Worm (Caenorhabditis elegans) whole organism, L4 larva: ENCODE measurements around the gene M163.10.

Experiments used
- F37D6.2 ChIP-seq: sonication (generic microtip); optimal IDR thresholded peaks from 2 replicates; lab custom pipeline; 2016; ENCODE audit warnings: mild to moderate bottlenecking, missing genetic modification characterization, missing compliant biosample characterization
- T20F7.1 ChIP-seq: fragments of 200-800 bp; sonication (Bioruptor generic); optimal IDR thresholded peaks from 2 replicates; lab custom pipeline; 2018; ENCODE audit warnings: mild to moderate bottlenecking, missing genetic modification characterization, missing compliant biosample characterization
- T26A8.4 ChIP-seq: fragments of 200-800 bp; sonication (Bioruptor generic); IDR thresholded peaks from 2 replicates; pipeline ENCODE4 v1.3.6; 2022; ENCODE audit warnings: missing genetic modification characterization, missing compliant biosample characterization
- Y105C5A.15 ChIP-seq: fragments of 200-800 bp; sonication (Bioruptor generic); IDR thresholded peaks from 2 replicates; pipeline ENCODE4 v1.3.6; 2022; ENCODE audit warnings: missing genetic modification characterization, missing compliant biosample characterization
- Y5F2A.4 ChIP-seq: fragments of 200-800 bp; sonication (Bioruptor generic); optimal IDR thresholded peaks from 2 replicates; lab custom pipeline; 2018; ENCODE audit warnings: mild to moderate bottlenecking, missing genetic modification characterization, missing compliant biosample characterization
- Y75B8A.6 ChIP-seq: fragments of 200-800 bp; sonication (Bioruptor generic); IDR thresholded peaks from 2 replicates; pipeline ENCODE4 v1.3.6; 2022; ENCODE audit warnings: missing genetic modification reagents, missing genetic modification characterization, missing compliant biosample characterization
- ZK337.2 ChIP-seq: fragments of 200-800 bp; sonication (Bioruptor generic); IDR thresholded peaks from 2 replicates; pipeline ENCODE4 v1.3.6; 2022; ENCODE audit warnings: missing genetic modification reagents, missing genetic modification characterization, missing compliant biosample characterization
- ZK546.5 ChIP-seq, 2 experiments: sonication (generic microtip); optimal IDR thresholded peaks; 2 replicates each; lab custom pipeline; 2017; ENCODE audit warnings: missing biosample characterization in 2 of 2, missing genetic modification characterization in 2 of 2
- aly-2 ChIP-seq: sonication (generic microtip); optimal IDR thresholded peaks from 2 replicates; lab custom pipeline; 2018; ENCODE audit warnings: missing biosample characterization, missing genetic modification characterization
- ama-1 ChIP-seq: fragments of 150-350 bp; optimal IDR thresholded peaks from 2 replicates; lab custom pipeline; 2014; ENCODE audit warnings: inconsistent platforms, mixed read lengths
- arid-1 ChIP-seq: fragments of 200-800 bp; sonication (Bioruptor generic); conservative IDR thresholded peaks from 2 replicates; pipeline ENCODE4 v1.3.6; 2022; ENCODE audit warnings: missing genetic modification reagents, missing genetic modification characterization, missing compliant biosample characterization
- ceh-20 ChIP-seq: fragments of 200-800 bp; sonication (Bioruptor generic); IDR thresholded peaks from 2 replicates; pipeline ENCODE4 v1.3.6; 2022; ENCODE audit warnings: missing genetic modification reagents, missing genetic modification characterization, missing compliant biosample characterization
- ceh-28 ChIP-seq: fragments of 150-350 bp; optimal IDR thresholded peaks from 2 replicates; lab custom pipeline; 2014; ENCODE audit warnings: missing biosample characterization, missing genetic modification reagents, missing genetic modification characterization
- ceh-32 ChIP-seq: sonication (generic microtip); optimal IDR thresholded peaks from 2 replicates; lab custom pipeline; 2016; ENCODE audit warnings: mild to moderate bottlenecking, missing genetic modification characterization, missing compliant biosample characterization; ENCODE audit not compliant: poor library complexity
- ceh-44 ChIP-seq: fragments of 200-800 bp; sonication (Bioruptor generic); IDR thresholded peaks from 2 replicates; pipeline ENCODE4 v1.3.6; 2022; ENCODE audit warnings: missing genetic modification reagents, missing genetic modification characterization, missing compliant biosample characterization
- ceh-62 ChIP-seq: sonication (generic microtip); optimal IDR thresholded peaks from 2 replicates; lab custom pipeline; 2017; ENCODE audit warnings: missing biosample characterization, missing genetic modification characterization
- daf-16 ChIP-seq, 3 experiments: sonication (generic microtip); optimal IDR thresholded peaks; 2 replicates each; lab custom pipeline; 2016 to 2017; ENCODE audit warnings: missing genetic modification characterization in 3 of 3, missing genetic modification reagents in 3 of 3, mild to moderate bottlenecking in 2 of 3, missing compliant biosample characterization in 2 of 3, missing biosample characterization in 1 of 3, moderate library complexity in 1 of 3
- dmd-6 ChIP-seq: fragments of 200-800 bp; sonication (Bioruptor generic); IDR thresholded peaks from 2 replicates; pipeline ENCODE4 v1.3.6; 2022; ENCODE audit warnings: missing genetic modification reagents, missing genetic modification characterization, missing compliant biosample characterization
- dmd-9 ChIP-seq: fragments of 200-800 bp; sonication (Bioruptor generic); IDR thresholded peaks from 2 replicates; pipeline ENCODE4 v1.3.6; 2022; ENCODE audit warnings: missing genetic modification reagents, missing genetic modification characterization, missing compliant biosample characterization
- egl-27 ChIP-seq: sonication (generic microtip); optimal IDR thresholded peaks from 3 replicates; lab custom pipeline; 2017; ENCODE audit warnings: missing biosample characterization, missing genetic modification reagents, missing genetic modification characterization
- hif-1 ChIP-seq, 2 experiments: sonication (generic microtip); optimal IDR thresholded peaks; 2 replicates each; lab custom pipeline; 2016 to 2017; ENCODE audit warnings: missing compliant biosample characterization in 2 of 2, missing genetic modification characterization in 2 of 2, missing genetic modification reagents in 2 of 2, missing genotype in 2 of 2, mild to moderate bottlenecking in 1 of 2
- hlh-11 ChIP-seq: fragments of 200-800 bp; sonication (Bioruptor generic); optimal IDR thresholded peaks from 2 replicates; lab custom pipeline; 2018; ENCODE audit warnings: mild to moderate bottlenecking, missing genetic modification characterization, missing compliant biosample characterization
- hmg-1.1 ChIP-seq: fragments of 200-800 bp; sonication (Bioruptor generic); IDR thresholded peaks from 2 replicates; pipeline ENCODE4 v1.3.6; 2022; ENCODE audit warnings: missing genetic modification reagents, missing genetic modification characterization, missing compliant biosample characterization
- jun-1 ChIP-seq: fragments of 150-350 bp; optimal IDR thresholded peaks from 2 replicates; lab custom pipeline; 2014; ENCODE audit warnings: missing biosample characterization, missing genetic modification reagents, missing genetic modification characterization
- lim-7 ChIP-seq: fragments of 200-800 bp; sonication (Bioruptor generic); IDR thresholded peaks from 2 replicates; pipeline ENCODE4 v1.3.6; 2022; ENCODE audit warnings: missing genetic modification characterization, missing compliant biosample characterization
- lin-1 ChIP-seq: fragments of 200-800 bp; sonication (Bioruptor generic); IDR thresholded peaks from 2 replicates; pipeline ENCODE4 v1.3.6; 2022; ENCODE audit warnings: missing genetic modification reagents, missing genetic modification characterization, missing compliant biosample characterization
- lin-13 ChIP-seq: fragments of 150-350 bp; optimal IDR thresholded peaks from 2 replicates; lab custom pipeline; 2014; ENCODE audit warnings: missing biosample characterization, missing genetic modification reagents, missing genetic modification characterization
- lin-29 ChIP-seq: fragments of 200-800 bp; sonication (Bioruptor generic); IDR thresholded peaks from 2 replicates; pipeline ENCODE4 v1.3.6; 2022; ENCODE audit warnings: missing genetic modification reagents, missing genetic modification characterization, missing compliant biosample characterization
- lir-3 ChIP-seq: sonication (generic microtip); optimal IDR thresholded peaks from 2 replicates; lab custom pipeline; 2016; ENCODE audit warnings: mild to moderate bottlenecking, missing genetic modification characterization, missing compliant biosample characterization
- lsy-2 ChIP-seq, 2 experiments: fragments of 150-350 bp in 1 of 2; sonication (generic microtip) in 1 of 2; optimal IDR thresholded peaks; 2 replicates each; lab custom pipeline; 2014 to 2017; ENCODE audit warnings: missing biosample characterization in 2 of 2, missing genetic modification characterization in 2 of 2
- madf-5 ChIP-seq, 2 experiments: fragments of 200-800 bp; sonication (Bioruptor generic); IDR thresholded peaks; 2 replicates each; pipeline ENCODE4 v1.3.6; 2022; ENCODE audit warnings: missing compliant biosample characterization in 2 of 2, missing genetic modification characterization in 2 of 2
- madf-9 ChIP-seq: fragments of 200-800 bp; sonication (Bioruptor generic); conservative IDR thresholded peaks from 2 replicates; pipeline ENCODE4 v1.3.6; 2022; ENCODE audit warnings: missing genetic modification reagents, missing genetic modification characterization, missing compliant biosample characterization
- mxl-2 ChIP-seq: fragments of 200-800 bp; sonication (Bioruptor generic); conservative IDR thresholded peaks from 2 replicates; pipeline ENCODE4 v1.3.6; 2022; ENCODE audit warnings: missing genetic modification reagents, missing genetic modification characterization, missing compliant biosample characterization
- nhr-10 ChIP-seq: fragments of 150-350 bp; optimal IDR thresholded peaks from 2 replicates; lab custom pipeline; 2014; ENCODE audit warnings: missing biosample characterization, missing genetic modification characterization
- nhr-102 ChIP-seq: sonication (generic microtip); optimal IDR thresholded peaks from 2 replicates; lab custom pipeline; 2016; ENCODE audit warnings: mild to moderate bottlenecking, missing genetic modification characterization, moderate library complexity, missing compliant biosample characterization
- nhr-11 ChIP-seq: fragments of 150-350 bp; optimal IDR thresholded peaks from 2 replicates; lab custom pipeline; 2014; ENCODE audit warnings: missing biosample characterization, missing genetic modification characterization
- nhr-237 ChIP-seq: sonication (generic microtip); optimal IDR thresholded peaks from 2 replicates; lab custom pipeline; 2017; ENCODE audit warnings: missing biosample characterization, missing genetic modification characterization
- nhr-42 ChIP-seq: fragments of 200-800 bp; sonication (Bioruptor generic); IDR thresholded peaks from 2 replicates; pipeline ENCODE4 v1.3.6; 2022; ENCODE audit warnings: missing genetic modification characterization, missing compliant biosample characterization
- nhr-6 ChIP-seq: fragments of 150-350 bp; optimal IDR thresholded peaks from 2 replicates; lab custom pipeline; 2014; ENCODE audit warnings: missing biosample characterization, missing genetic modification characterization
- nhr-76 ChIP-seq: fragments of 150-350 bp; optimal IDR thresholded peaks from 2 replicates; lab custom pipeline; 2014; ENCODE audit warnings: missing biosample characterization, missing genetic modification characterization
- pha-4 ChIP-seq, 2 experiments: fragments of 150-350 bp in 1 of 2; fragments of 200-800 bp in 1 of 2; sonication (Bioruptor generic) in 1 of 2; IDR thresholded peaks in 1 of 2; optimal IDR thresholded peaks in 1 of 2; 2 replicates each; pipeline versions ENCODE4 v1.3.6 to Lab custom; 2014 to 2022; ENCODE audit warnings: missing genetic modification characterization in 2 of 2, missing genetic modification reagents in 2 of 2, missing biosample characterization in 1 of 2, missing compliant biosample characterization in 1 of 2
- php-3 ChIP-seq: fragments of 200-800 bp; sonication (Bioruptor generic); IDR thresholded peaks from 2 replicates; pipeline ENCODE4 v1.3.6; 2022; ENCODE audit warnings: missing genetic modification reagents, missing genetic modification characterization, missing compliant biosample characterization
- pqm-1 ChIP-seq: sonication (generic microtip); optimal IDR thresholded peaks from 2 replicates; lab custom pipeline; 2017; ENCODE audit warnings: missing biosample characterization, missing genetic modification characterization
- rbr-2 ChIP-seq: sonication (generic microtip); optimal IDR thresholded peaks from 2 replicates; lab custom pipeline; 2016; ENCODE audit warnings: missing genotype, missing genetic modification characterization, missing compliant biosample characterization
- set-16 ChIP-seq: fragments of 200-800 bp; sonication (Bioruptor generic); IDR thresholded peaks from 2 replicates; pipeline ENCODE4 v1.3.6; 2022; ENCODE audit warnings: missing genetic modification reagents, missing genetic modification characterization, missing compliant biosample characterization
- skn-1 ChIP-seq: fragments of 150-350 bp; optimal IDR thresholded peaks from 2 replicates; lab custom pipeline; 2014; ENCODE audit warnings: missing biosample characterization, missing genetic modification characterization
- spr-1 ChIP-seq: sonication (generic microtip); optimal IDR thresholded peaks from 2 replicates; lab custom pipeline; 2016; ENCODE audit warnings: mild to moderate bottlenecking, missing genetic modification characterization, missing compliant biosample characterization
- zfp-3 ChIP-seq: fragments of 200-800 bp; sonication (Bioruptor generic); conservative IDR thresholded peaks from 2 replicates; pipeline ENCODE4 v1.3.6; 2022; ENCODE audit warnings: missing genetic modification reagents, missing genetic modification characterization, missing compliant biosample characterization
- ztf-11 ChIP-seq: fragments of 150-350 bp; optimal IDR thresholded peaks from 2 replicates; lab custom pipeline; 2014; ENCODE audit warnings: missing biosample characterization, missing genetic modification characterization

M163.10 gene

DNA sequence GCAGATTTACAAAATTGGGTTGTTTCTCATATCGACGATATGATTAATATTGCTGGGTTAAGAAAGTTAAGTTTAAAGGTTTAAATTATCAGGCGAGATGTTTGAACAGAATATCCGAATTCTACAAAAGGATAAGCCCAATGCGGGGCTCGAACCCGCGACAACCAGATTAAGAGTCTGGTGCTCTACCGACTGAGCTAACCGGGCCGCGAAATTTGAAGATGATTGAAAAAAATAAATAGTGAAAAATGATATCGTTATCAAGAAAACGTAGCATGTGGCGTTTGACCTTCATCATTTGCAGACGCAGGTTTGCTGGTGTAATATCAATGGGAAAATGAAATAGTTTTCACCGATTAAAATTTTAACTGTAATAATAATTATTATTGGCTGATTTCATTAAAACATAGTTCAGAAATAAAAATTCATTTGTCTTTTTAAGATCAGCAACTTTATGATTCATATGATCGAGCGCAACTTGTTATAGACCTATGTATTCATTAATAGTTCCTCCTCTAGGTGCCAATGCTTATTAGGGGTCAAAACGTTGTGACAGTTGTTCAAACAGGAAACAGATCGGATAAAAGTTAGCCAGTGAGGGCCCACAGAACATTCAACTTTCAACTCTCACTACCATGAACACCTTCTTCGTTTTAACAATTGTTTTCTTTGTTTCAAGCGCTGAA is 8.1 kb downstream of the M163.10 start, which contains the start of gene M163.11 (continued):
- TF ChIP-seq nhr-11 (no peak), arid-1 (GFP tag; lab: Robert Waterston, UW) (peak; percentile 72; the same call in 1 of the 2 replicates), lin-1 (GFP tag; lab: Robert Waterston, UW) (peak; percentile 72; the same call in 1 of the 2 replicates), lin-29 (no peak), nhr-76 (tag; lab: Kevin White, UChicago) (no peak), hif-1 (tag; optimal IDR thresholded peaks at IDR 0.05; lab: Kevin White, UChicago) (no peak), spr-1 (tag; lab: Kevin White, UChicago) (no peak), nhr-6 (tag; lab: Kevin White, UChicago) (no peak), egl-27 (tag; lab: Kevin White, UChicago) (no peak), nhr-102 (no peak), nhr-42 (GFP tag; lab: Robert Waterston, UW) (peak; percentile 74), rbr-2 (tag; lab: Kevin White, UChicago) (no peak), T26A8.4 (peak; percentile 22; the same call in 1 of the 2 replicates), lin-13 (GFP tag; lab: Kevin White, UChicago) (peak; percentile 27), daf-16 (GFP tag; optimal IDR thresholded peaks at IDR 0.05; lab: Kevin White, UChicago) (peak in 1 of 2 experiments; percentile 72), daf-16 (tag; optimal IDR thresholded peaks at IDR 0.05; lab: Kevin White, UChicago) (peak; percentile 54), php-3 (GFP tag; lab: Robert Waterston, UW) (no peak), T20F7.1 (GFP tag; lab: Kevin White, UChicago) (peak; percentile 43), ceh-62 (no peak), ZK337.2 (peak; percentile 75; the same call in 1 of the 2 replicates), ceh-32 (tag; lab: Kevin White, UChicago) (no peak), ceh-44 (peak; percentile 26; the same call in 1 of the 2 replicates), ceh-20 (GFP tag; lab: Robert Waterston, UW) (peak; percentile 54; the same call in 1 of the 2 replicates), ZK546.5 (tag; optimal IDR thresholded peaks at IDR 0.05; lab: Kevin White, UChicago) (no peak), mxl-2 (GFP tag; lab: Robert Waterston, UW) (peak; percentile 72; the same call in 1 of the 2 replicates), Y75B8A.6 (no peak), ama-1 (lab: Kevin White, UChicago) (no peak), hlh-11 (tag; lab: Kevin White, UChicago) (peak; percentile 25), madf-5 (GFP tag; IDR thresholded peaks at IDR 0.05; lab: Robert Waterston, UW) (peak; percentile 36 to 72; a peak in 2 of 4 replicates), Y5F2A.4 (GFP tag; lab: Kevin White, UChicago) (peak; percentile 16), lsy-2 (tag; optimal IDR thresholded peaks at IDR 0.05; lab: Kevin White, UChicago) (no peak), set-16 (no peak), zfp-3 (GFP tag; lab: Robert Waterston, UW) (peak; percentile 77; the same call in 1 of the 2 replicates), jun-1 (tag; lab: Kevin White, UChicago) (no peak), nhr-237 (tag; lab: Kevin White, UChicago) (no peak), pha-4 (GFP tag; IDR thresholded peaks at IDR 0.05; lab: Robert Waterston, UW) (peak; percentile 82), pha-4 (tag; optimal IDR thresholded peaks at IDR 0.05; lab: Kevin White, UChicago) (no peak), hmg-1.1 (peak; percentile 24), pqm-1 (tag; lab: Kevin White, UChicago) (no peak), lim-7 (GFP tag; lab: Robert Waterston, UW) (peak; percentile 81), ztf-11 (tag; lab: Kevin White, UChicago) (no peak), dmd-6 (GFP tag; lab: Robert Waterston, UW) (peak; percentile 59), madf-9 (GFP tag; lab: Robert Waterston, UW) (peak; percentile 77), lir-3 (tag; lab: Kevin White, UChicago) (no peak), Y105C5A.15 (peak; percentile 83), ceh-28 (tag; lab: Kevin White, UChicago) (no peak), dmd-9 (GFP tag; lab: Robert Waterston, UW) (no peak), skn-1 (tag; lab: Kevin White, UChicago) (no peak), F37D6.2 (tag; lab: Kevin White, UChicago) (no peak), nhr-10 (tag; lab: Kevin White, UChicago) (peak; percentile 19), aly-2 (tag; lab: Kevin White, UChicago) (no peak)
